Fruit fly (Drosophila melanogaster): ENCODE results near the gene Vha13.
A peak's percentile ranks its signal among the peaks of the same experiment; 100 is the strongest.

DNA sequence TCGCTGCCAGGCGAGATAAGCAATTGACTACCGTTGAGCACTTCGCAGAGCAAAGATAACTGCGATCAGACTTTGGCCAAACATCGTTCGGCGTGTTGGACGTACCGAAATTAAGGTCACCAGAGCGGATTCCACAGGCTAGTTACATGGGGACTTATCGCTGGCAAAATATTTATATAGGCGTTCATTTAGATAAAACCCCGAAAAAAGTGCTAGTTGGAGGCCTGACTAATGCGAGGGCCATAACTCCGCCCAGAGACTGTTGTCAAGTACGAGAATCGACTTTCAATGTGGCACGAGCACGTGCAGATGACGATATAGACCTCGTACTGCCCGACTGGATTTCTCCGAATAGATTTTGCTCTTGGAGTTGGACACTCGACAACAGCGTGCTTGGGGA lies 24.3 kb downstream of the Vha13 start:
- TF ChIP-seq pfk (GFP tag; optimal IDR thresholded peaks at IDR 0.05), result no peak
- TF ChIP-seq tll (GFP tag; optimal IDR thresholded peaks at IDR 0.05), result no peak
- TF ChIP-seq BtbVII (GFP tag; optimal IDR thresholded peaks at IDR 0.05), result no peak
- no peak for TF ChIP-seq Fer3 (tag; optimal IDR thresholded peaks at IDR 0.05)
- no peak for TF ChIP-seq NFAT (GFP tag; IDR thresholded peaks at IDR 0.05)
- peak; percentile 61 for TF ChIP-seq exex (tag; optimal IDR thresholded peaks at IDR 0.05)
- no peak for TF ChIP-seq sens-2 (GFP tag; IDR thresholded peaks at IDR 0.05)
- no peak for TF ChIP-seq Nf-YA (GFP tag; IDR thresholded peaks at IDR 0.05)
- TF ChIP-seq Lpt (GFP tag; optimal IDR thresholded peaks at IDR 0.05), result no peak
- peak; percentile 80 for TF ChIP-seq Med (GFP tag)
- TF ChIP-seq CG17829 (tag; optimal IDR thresholded peaks at IDR 0.05), result no peak
- no peak for TF ChIP-seq CTCF (GFP tag; optimal IDR thresholded peaks at IDR 0.05)
- TF ChIP-seq Vsx1 (GFP tag; optimal IDR thresholded peaks at IDR 0.05), result no peak
